Worm (Caenorhabditis elegans) whole organism, young adult: ENCODE measurements around the gene C25F9.12.

ENCODE experiments used
- F10E7.11 ChIP-seq: sonication (generic microtip); optimal IDR thresholded peaks from 2 replicates; lab custom pipeline; 2017; ENCODE audit warnings: mild to moderate bottlenecking, missing genetic modification characterization, moderate library complexity, missing compliant biosample characterization
- Y53G8AR.9 ChIP-seq: fragments of 200-800 bp; sonication (Bioruptor generic); conservative IDR thresholded peaks from 2 replicates; pipeline ENCODE4 v1.3.6; 2022; ENCODE audit warnings: missing genetic modification reagents, missing genetic modification characterization, missing compliant biosample characterization
- aptf-3 ChIP-seq: fragments of 200-800 bp; sonication (Bioruptor generic); IDR thresholded peaks from 2 replicates; pipeline ENCODE4 v1.3.6; 2022; ENCODE audit warnings: missing genetic modification characterization, missing compliant biosample characterization
- cebp-1 ChIP-seq, 2 experiments: fragments of 200-800 bp in 1 of 2; sonication (Bioruptor generic) in 1 of 2; sonication (generic microtip) in 1 of 2; IDR thresholded peaks in 1 of 2; optimal IDR thresholded peaks in 1 of 2; 2 replicates each; pipeline versions ENCODE4 v1.3.6 to Lab custom; 2017 to 2022; ENCODE audit warnings: missing compliant biosample characterization in 2 of 2, missing genetic modification characterization in 2 of 2, mild to moderate bottlenecking in 1 of 2, missing genetic modification reagents in 1 of 2, moderate library complexity in 1 of 2
- dpff-1 ChIP-seq: sonication (generic microtip); optimal IDR thresholded peaks from 2 replicates; lab custom pipeline; 2017; ENCODE audit warnings: mild to moderate bottlenecking, missing genetic modification characterization, missing compliant biosample characterization
- fkh-3 ChIP-seq: sonication (generic microtip); optimal IDR thresholded peaks from 2 replicates; lab custom pipeline; 2016; ENCODE audit warnings: mild to moderate bottlenecking, missing genetic modification characterization, missing compliant biosample characterization
- pha-4 ChIP-seq: fragments of 150-350 bp; sonication (generic microtip); optimal IDR thresholded peaks from 2 replicates; lab custom pipeline; 2014; ENCODE audit warnings: missing biosample characterization, missing genetic modification reagents, missing genetic modification characterization
- rec-8 ChIP-seq, 2 experiments: sonication (generic microtip); optimal IDR thresholded peaks; 2 replicates each; lab custom pipeline; 2016; ENCODE audit warnings: mild to moderate bottlenecking in 2 of 2, missing genetic modification characterization in 2 of 2, missing genetic modification reagents in 2 of 2, missing genotype in 2 of 2, missing biosample characterization in 1 of 2, missing compliant biosample characterization in 1 of 2, moderate library complexity in 1 of 2
- snpc-4 ChIP-seq, 5 experiments: fragments of 150-350 bp in 1 of 5; sonication (generic microtip) in 4 of 5; optimal IDR thresholded peaks; 2 replicates each; lab custom pipeline; 2014 to 2018; ENCODE audit warnings: missing genetic modification characterization in 5 of 5, missing biosample characterization in 3 of 5, antibody characterized with exemption in 2 of 5, mild to moderate bottlenecking in 2 of 5, missing compliant biosample characterization in 2 of 5, missing genotype in 2 of 5, moderate library complexity in 2 of 5, missing genetic modification reagents in 1 of 5
- unc-130 ChIP-seq: sonication (generic microtip); optimal IDR thresholded peaks from 2 replicates; lab custom pipeline; 2016; ENCODE audit warnings: missing genetic modification reagents, missing genetic modification characterization, missing compliant biosample characterization
- ztf-25 ChIP-seq: fragments of 200-800 bp; sonication (Bioruptor generic); IDR thresholded peaks from 2 replicates; pipeline ENCODE4 v1.3.6; 2022; ENCODE audit warnings: missing genetic modification reagents, missing genetic modification characterization, missing compliant biosample characterization
- ztf-28 ChIP-seq: fragments of 200-800 bp; sonication (Bioruptor generic); IDR thresholded peaks from 2 replicates; pipeline ENCODE4 v1.3.6; 2022; ENCODE audit warnings: missing genetic modification reagents, missing genetic modification characterization, missing compliant biosample characterization

DNA sequence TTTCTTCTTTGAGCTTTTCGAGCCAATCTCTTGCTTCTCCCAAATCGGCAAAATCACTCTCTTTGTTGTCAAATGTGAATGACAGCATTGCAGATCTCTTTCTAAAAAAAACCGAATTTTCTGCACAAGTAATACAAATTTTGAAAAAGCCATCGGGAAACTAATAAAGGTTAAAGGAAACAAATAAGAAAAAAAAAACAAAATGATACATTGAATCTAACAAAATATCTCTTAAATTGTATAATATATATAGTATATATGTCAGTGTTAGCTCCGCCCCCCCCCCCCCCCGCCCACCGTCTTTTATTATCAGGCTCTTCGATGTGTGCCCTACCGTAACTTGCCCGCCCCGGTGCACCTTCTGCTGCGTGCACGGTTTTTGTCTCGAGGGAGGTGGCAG lies 30.2 kb upstream of the C25F9.12 start, which contains the start of gene C25F9.11:
- no peak for TF ChIP-seq cebp-1 (GFP tag; IDR thresholded peaks at IDR 0.05; lab: Robert Waterston, UW)
- no peak for TF ChIP-seq cebp-1 (tag; optimal IDR thresholded peaks at IDR 0.05; lab: Kevin White, UChicago)
- no peak for TF ChIP-seq ztf-25 (GFP tag; lab: Robert Waterston, UW)
- TF ChIP-seq snpc-4 (GFP tag; optimal IDR thresholded peaks at IDR 0.05; lab: Kevin White, UChicago) = no peak
- no peak for TF ChIP-seq snpc-4 (tag; optimal IDR thresholded peaks at IDR 0.05; lab: Kevin White, UChicago)
- no peak for TF ChIP-seq aptf-3 (GFP tag; lab: Robert Waterston, UW)
- TF ChIP-seq pha-4 (tag; lab: Kevin White, UChicago) = no peak
- TF ChIP-seq ztf-28 = no peak
- no peak for TF ChIP-seq dpff-1 (tag; lab: Kevin White, UChicago)
- no peak for TF ChIP-seq Y53G8AR.9 (GFP tag; lab: Robert Waterston, UW)
- TF ChIP-seq unc-130 (GFP tag; lab: Kevin White, UChicago) = no peak
- no peak for TF ChIP-seq rec-8 (tag; optimal IDR thresholded peaks at IDR 0.05; lab: Kevin White, UChicago)
- TF ChIP-seq F10E7.11 (tag; lab: Kevin White, UChicago) = no peak
- TF ChIP-seq fkh-3 (tag; lab: Kevin White, UChicago) = no peak
